Fruit fly (Drosophila melanogaster): Measurements from ENCODE around the gene by.
A peak's percentile ranks its signal among the peaks of the same experiment; 100 is the strongest.

Gene by

DNA sequence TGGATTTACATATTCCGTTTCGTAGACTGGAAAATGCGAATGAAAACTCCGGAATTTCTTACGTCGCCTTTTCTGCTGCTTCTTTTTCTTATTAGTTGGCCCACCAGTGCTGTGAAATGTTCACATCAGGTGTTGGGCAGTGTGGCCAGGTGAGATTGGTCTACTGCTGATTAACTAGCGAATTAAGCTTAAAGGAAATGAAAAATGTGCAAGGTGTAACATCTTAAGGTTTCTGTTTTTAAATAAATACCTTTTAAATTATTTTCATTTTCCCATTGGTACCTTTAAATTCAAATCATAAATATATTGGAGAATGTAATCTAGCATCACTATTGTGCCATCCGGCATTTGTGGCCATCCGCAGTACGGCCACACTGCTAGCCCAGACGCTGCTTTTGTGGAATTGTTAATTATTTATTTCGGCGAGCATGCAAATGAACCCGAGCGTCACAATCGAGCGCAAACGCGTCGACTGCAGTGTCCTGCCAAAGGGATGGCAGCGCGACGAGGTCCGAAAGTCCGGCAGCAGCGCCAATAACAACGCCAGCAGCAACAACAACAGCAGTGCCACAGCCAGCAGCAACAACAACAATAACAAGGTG, 26.7 kb upstream of the by start, which contains the start of the genes AP-1mu and MBD-like (continued):
- TF ChIP-seq CG10654 (GFP tag; optimal IDR thresholded peaks at IDR 0.05) (peak; percentile 9), CG9876 (GFP tag; optimal IDR thresholded peaks at IDR 0.05) (no peak), CG18476 (GFP tag; optimal IDR thresholded peaks at IDR 0.05) (peak; percentile 62), Lhr (GFP tag; optimal IDR thresholded peaks at IDR 0.05) (peak; percentile 66), gcm (GFP tag; optimal IDR thresholded peaks at IDR 0.05) (peak; percentile 38), CG10979 (tag; optimal IDR thresholded peaks at IDR 0.05) (peak; percentile 45), CG17612 (GFP tag; IDR thresholded peaks at IDR 0.05) (no peak), B-H1 (GFP tag; IDR thresholded peaks at IDR 0.05) (peak; percentile 47; the same call in 2 of the 3 replicates), CG30020 (tag; optimal IDR thresholded peaks at IDR 0.05) (peak; percentile 59), ERR (GFP tag; optimal IDR thresholded peaks at IDR 0.05) (no peak), HLH4C (GFP tag; IDR thresholded peaks at IDR 0.05; ENCODE audit: partially characterized antibody) (no peak), crol (GFP tag; IDR thresholded peaks at IDR 0.05) (no peak), slou (GFP tag; optimal IDR thresholded peaks at IDR 0.05) (peak; percentile 45), dimm (GFP tag; IDR thresholded peaks at IDR 0.05) (no peak), Nf-YB (GFP tag; optimal IDR thresholded peaks at IDR 0.05) (peak; percentile 18), Oli (tag; optimal IDR thresholded peaks at IDR 0.05) (peak; percentile 42), ftz-f1 (GFP tag; optimal IDR thresholded peaks at IDR 0.05) (no peak), sqz (GFP tag; optimal IDR thresholded peaks at IDR 0.05) (no peak), sim (GFP tag; IDR thresholded peaks at IDR 0.05) (no peak), B-H2 (GFP tag; optimal IDR thresholded peaks at IDR 0.05) (peak; percentile 71), CG2116 (GFP tag; optimal IDR thresholded peaks at IDR 0.05) (peak; percentile 72), CG18262 (tag; optimal IDR thresholded peaks at IDR 0.05) (peak; percentile 57), HmgD (GFP tag; optimal IDR thresholded peaks at IDR 0.05) (no peak), CG13775 (GFP tag; optimal IDR thresholded peaks at IDR 0.05) (peak; percentile 79), tin (GFP tag; optimal IDR thresholded peaks at IDR 0.05) (peak; percentile 63), sc (optimal IDR thresholded peaks at IDR 0.05) (no peak), sc (GFP tag; optimal IDR thresholded peaks at IDR 0.05) (peak; percentile 30), CG4424 (GFP tag; optimal IDR thresholded peaks at IDR 0.05) (peak; percentile 70), CG32772 (GFP tag; IDR thresholded peaks at IDR 0.05) (peak; percentile 64), CG30403 (GFP tag; optimal IDR thresholded peaks at IDR 0.05) (peak; percentile 83), fd102C (GFP tag; optimal IDR thresholded peaks at IDR 0.05) (no peak), unpg (GFP tag; optimal IDR thresholded peaks at IDR 0.05) (peak; percentile 66), CG10147 (GFP tag; optimal IDR thresholded peaks at IDR 0.05) (peak; percentile 46), sima (GFP tag; optimal IDR thresholded peaks at IDR 0.05) (no peak), chif (GFP tag; optimal IDR thresholded peaks at IDR 0.05) (peak; percentile 35 to 67), CG13624 (GFP tag; optimal IDR thresholded peaks at IDR 0.05) (peak; percentile 55), slbo (GFP tag; IDR thresholded peaks at IDR 0.05) (peak; percentile 80), CG11247 (GFP tag; IDR thresholded peaks at IDR 0.05) (0 out of 2 replicates have a peak, but pooled peaks have one; percentile 47), PHDP (tag; optimal IDR thresholded peaks at IDR 0.05) (peak; percentile 55), bowl (GFP tag; IDR thresholded peaks at IDR 0.05) (no peak), CG10267 (tag; optimal IDR thresholded peaks at IDR 0.05) (peak; percentile 97), Optix (GFP tag; IDR thresholded peaks at IDR 0.05) (peak; percentile 9; the same call in 1 of the 3 replicates), CG12236 (GFP tag; optimal IDR thresholded peaks at IDR 0.05) (peak; percentile 30), Max (GFP tag; optimal IDR thresholded peaks at IDR 0.05) (peak; percentile 76), CG17328 (GFP tag; IDR thresholded peaks at IDR 0.05) (no peak), Hmr (GFP tag; optimal IDR thresholded peaks at IDR 0.05) (peak; percentile 64), Scr (GFP tag; IDR thresholded peaks at IDR 0.05; ENCODE audit: partially characterized antibody) (peak; percentile 56), CG42726 (GFP tag; IDR thresholded peaks at IDR 0.05; ENCODE audit: partially characterized antibody) (0 out of 2 replicates have a peak, but pooled peaks have one; percentile 3), h (optimal IDR thresholded peaks at IDR 0.05) (no peak), Sry-δ (GFP tag; optimal IDR thresholded peaks at IDR 0.05) (peak; percentile 65), TFAM (GFP tag; optimal IDR thresholded peaks at IDR 0.05) (no peak)
